Fruit fly (Drosophila melanogaster) Kc167 (cell line): ENCODE results near the gene Sap47.

Experiments
- Myc ChIP-seq: fragments of >200 bp; optimal IDR thresholded peaks from 2 replicates; lab custom pipeline; 2017; ENCODE audit warnings: missing external identifiers
- Sin3A ChIP-seq: fragments of >200 bp; optimal IDR thresholded peaks from 2 replicates; lab custom pipeline; 2018; ENCODE audit warnings: missing external identifiers
- h ChIP-seq: fragments of >200 bp; optimal IDR thresholded peaks from 3 replicates; lab custom pipeline; 2018; ENCODE audit warnings: missing external identifiers
- insv ChIP-seq: fragments of >200 bp; optimal IDR thresholded peaks from 3 replicates; lab custom pipeline; 2018; ENCODE audit warnings: missing external identifiers
- psq ChIP-seq: fragments of >200 bp; optimal IDR thresholded peaks from 2 replicates; lab custom pipeline; 2017; ENCODE audit warnings: missing external identifiers
- ttk ChIP-seq: sonication (Bioruptor generic); optimal IDR thresholded peaks from 2 replicates; lab custom pipeline; 2017; ENCODE audit warnings: missing external identifiers

- no peak for TF ChIP-seq Myc (lab: Kevin White, UChicago)
- TF ChIP-seq h (lab: Kevin White, UChicago), result no peak
- no peak for TF ChIP-seq psq (lab: Kevin White, UChicago)
- TF ChIP-seq insv (lab: Kevin White, UChicago), result no peak
- no peak for TF ChIP-seq Sin3A
- no peak for TF ChIP-seq ttk
Observed at dm6 chr3R:15994573-15994869, 59.6 kb downstream of the Sap47 start.
